Worm (Caenorhabditis elegans) whole organism, L1 larva: Measurements from ENCODE around the gene fbn-1.

Source experiments
- lin-15B ChIP-seq: fragments of 150-350 bp; sonication (generic microtip); optimal IDR thresholded peaks from 3 replicates; lab custom pipeline; 2014; ENCODE audit warnings: missing biosample characterization, missing genetic modification characterization
- unc-98 ChIP-seq: fragments of 200-800 bp; sonication (Bioruptor generic); IDR thresholded peaks from 2 replicates; pipeline ENCODE4 v1.3.6; 2022; ENCODE audit warnings: missing genetic modification characterization, missing compliant biosample characterization

DNA sequence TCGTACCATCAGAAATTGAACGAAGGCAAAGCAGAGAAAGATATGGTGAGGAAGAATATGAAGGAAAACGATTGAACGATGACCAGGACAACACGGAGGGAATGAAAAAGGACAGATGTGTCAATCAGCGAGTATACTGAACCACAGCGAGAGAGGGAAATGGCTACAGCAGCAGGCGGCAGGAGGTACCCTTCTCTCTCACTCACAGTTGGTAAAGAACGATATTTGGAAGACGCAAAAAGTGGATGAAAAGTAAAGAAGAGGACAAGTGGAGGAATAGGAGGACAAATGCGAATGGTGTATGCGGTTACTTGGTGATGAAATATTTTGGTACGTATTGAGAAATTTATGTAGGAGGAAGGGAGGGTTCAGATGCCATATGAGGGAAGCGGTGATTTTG lies 31.3 kb downstream of the fbn-1 start, which contains the start of gene ZK783.7:
- no peak for TF ChIP-seq lin-15B (tag; lab: Kevin White, UChicago)
- TF ChIP-seq unc-98 (GFP tag; lab: Robert Waterston, UW), result no peak
